Fruit fly (Drosophila melanogaster) whole organism, embryonic: ENCODE measurements around the gene CG43135.

Experiments
- Abd-B ChIP-seq: fragments of 200-800 bp; sonication (Bioruptor generic); optimal IDR thresholded peaks from 2 replicates; lab custom pipeline; 2018; ENCODE audit warnings: missing biosample characterization, mild to moderate bottlenecking, missing genetic modification characterization, moderate library complexity
- Aef1 ChIP-seq: fragments of 200-800 bp; sonication (Bioruptor generic); IDR thresholded peaks from 3 replicates; pipeline ENCODE4 v1.3.6; 2022; ENCODE audit warnings: missing biosample characterization, missing genetic modification characterization
- Atf-2 ChIP-seq: fragments of 200-800 bp; sonication (Bioruptor generic); optimal IDR thresholded peaks from 2 replicates; lab custom pipeline; 2016; ENCODE audit warnings: missing biosample characterization, missing genetic modification characterization
- CG11695 ChIP-seq: fragments of 200-800 bp; sonication (Bioruptor generic); IDR thresholded peaks from 3 replicates; pipeline ENCODE4 v1.3.6; 2022; ENCODE audit warnings: missing biosample characterization, missing genetic modification characterization
- CG14014 ChIP-seq: fragments of 200-800 bp; sonication (Bioruptor generic); IDR thresholded peaks from 2 replicates; pipeline ENCODE4 v1.3.6; 2022; ENCODE audit warnings: missing biosample characterization, missing genetic modification characterization
- CG16863 ChIP-seq: fragments of 200-800 bp; sonication (Bioruptor generic); optimal IDR thresholded peaks from 3 replicates; lab custom pipeline; 2016; ENCODE audit warnings: missing biosample characterization, missing genetic modification characterization
- CG18476 ChIP-seq: fragments of 200-800 bp; sonication (Bioruptor generic); optimal IDR thresholded peaks from 2 replicates; lab custom pipeline; 2016; ENCODE audit warnings: missing biosample characterization, mild to moderate bottlenecking, missing genetic modification characterization
- CG3163 ChIP-seq: fragments of 200-800 bp; sonication (Bioruptor generic); optimal IDR thresholded peaks from 3 replicates; lab custom pipeline; 2016; ENCODE audit warnings: missing biosample characterization, missing genetic modification characterization
- CG33213 ChIP-seq: fragments of 200-800 bp; sonication (Bioruptor generic); optimal IDR thresholded peaks from 3 replicates; lab custom pipeline; 2016; ENCODE audit warnings: missing biosample characterization, missing genetic modification characterization
- CG3838 ChIP-seq: fragments of 200-800 bp; sonication (Bioruptor generic); optimal IDR thresholded peaks from 3 replicates; lab custom pipeline; 2016; ENCODE audit warnings: missing biosample characterization, missing genetic modification characterization
- CG3995 ChIP-seq: fragments of 200-800 bp; sonication (Bioruptor generic); optimal IDR thresholded peaks from 3 replicates; lab custom pipeline; 2016; ENCODE audit warnings: missing biosample characterization, missing genetic modification characterization
- CG4328 ChIP-seq: fragments of 200-800 bp; sonication (Bioruptor generic); optimal IDR thresholded peaks from 3 replicates; lab custom pipeline; 2017; ENCODE audit warnings: missing biosample characterization, missing genetic modification reagents, missing genetic modification characterization
- CG4854 ChIP-seq: fragments of 200-800 bp; sonication (Bioruptor generic); optimal IDR thresholded peaks from 2 replicates; lab custom pipeline; 2016; ENCODE audit warnings: missing biosample characterization, missing genetic modification characterization, inconsistent platforms
- CG6791 ChIP-seq: fragments of 200-800 bp; sonication (Bioruptor generic); IDR thresholded peaks from 3 replicates; pipeline ENCODE4 v1.3.6; 2022; ENCODE audit warnings: missing biosample characterization, missing genetic modification characterization; ENCODE audit not compliant: partially characterized antibody
- CG7839 ChIP-seq: fragments of 200-800 bp; sonication (Bioruptor generic); optimal IDR thresholded peaks from 3 replicates; lab custom pipeline; 2018; ENCODE audit warnings: missing biosample characterization, mild to moderate bottlenecking, missing genetic modification characterization, moderate library complexity
- CG8281 ChIP-seq: fragments of 200-800 bp; sonication (Bioruptor generic); optimal IDR thresholded peaks from 2 replicates; lab custom pipeline; 2018; ENCODE audit warnings: missing biosample characterization, mild to moderate bottlenecking, missing genetic modification characterization, moderate library complexity
- CoRest ChIP-seq: fragments of 200-800 bp; sonication (Bioruptor generic); optimal IDR thresholded peaks from 3 replicates; lab custom pipeline; 2018; ENCODE audit warnings: missing biosample characterization, mild to moderate bottlenecking, missing genetic modification characterization, moderate library complexity
- Elba2 ChIP-seq: fragments of 200-800 bp; sonication (Bioruptor generic); optimal IDR thresholded peaks from 3 replicates; lab custom pipeline; 2016; ENCODE audit warnings: missing biosample characterization, missing genetic modification characterization
- Ets65A ChIP-seq: fragments of 200-800 bp; sonication (Bioruptor generic); peaks from one replicate; lab custom pipeline; 2016; ENCODE audit warnings: missing biosample characterization, missing genetic modification characterization
- Fer2 ChIP-seq: fragments of 200-800 bp; sonication (Bioruptor generic); optimal IDR thresholded peaks from 2 replicates; lab custom pipeline; 2018; ENCODE audit warnings: missing biosample characterization, mild to moderate bottlenecking, missing genetic modification characterization, moderate library complexity
- HHEX ChIP-seq: fragments of 200-800 bp; sonication (Bioruptor generic); optimal IDR thresholded peaks from 3 replicates; lab custom pipeline; 2017; ENCODE audit warnings: missing biosample characterization, mild to moderate bottlenecking, missing genetic modification characterization, missing genetic modification reagents
- HLH54F ChIP-seq: fragments of 200-800 bp; sonication (Bioruptor generic); optimal IDR thresholded peaks from 3 replicates; lab custom pipeline; 2016; ENCODE audit warnings: missing biosample characterization, missing genetic modification characterization
- Hr39 ChIP-seq: fragments of >200 bp; optimal IDR thresholded peaks from 2 replicates; lab custom pipeline; 2017
- Hsf ChIP-seq: fragments of 200-800 bp; sonication (Bioruptor generic); optimal IDR thresholded peaks from 3 replicates; lab custom pipeline; 2016; ENCODE audit warnings: missing biosample characterization, missing genetic modification characterization
- Neu2 ChIP-seq: fragments of 200-800 bp; sonication (Bioruptor generic); optimal IDR thresholded peaks from 3 replicates; lab custom pipeline; 2016; ENCODE audit warnings: missing biosample characterization, missing genetic modification characterization, borderline replicate concordance
- Oli ChIP-seq: fragments of 200-800 bp; sonication (Bioruptor generic); optimal IDR thresholded peaks from 2 replicates; lab custom pipeline; 2018; ENCODE audit warnings: missing biosample characterization, mild to moderate bottlenecking, missing genetic modification characterization, moderate library complexity
- Ptx1 ChIP-seq: fragments of 200-800 bp; sonication (Bioruptor generic); IDR thresholded peaks from 2 replicates; pipeline ENCODE4 v1.3.6; 2022; ENCODE audit warnings: missing biosample characterization, missing genetic modification characterization
- Sin3A ChIP-seq: fragments of >200 bp; optimal IDR thresholded peaks from 2 replicates; lab custom pipeline; 2018
- Six4 ChIP-seq: fragments of 200-800 bp; sonication (Bioruptor generic); optimal IDR thresholded peaks from 2 replicates; lab custom pipeline; 2016; ENCODE audit warnings: missing biosample characterization, missing genetic modification characterization
- Spps ChIP-seq: fragments of 200-800 bp; sonication (Bioruptor generic); optimal IDR thresholded peaks from 2 replicates; lab custom pipeline; 2018; ENCODE audit warnings: missing biosample characterization, mild to moderate bottlenecking, missing genetic modification characterization
- Trl ChIP-seq, 3 experiments: fragments of >200 bp in 2 of 3; fragments of 200-800 bp in 1 of 3; sonication (Bioruptor generic) in 1 of 3; optimal IDR thresholded peaks; 2 replicates in 1 of 3; 3 replicates in 2 of 3; lab custom pipeline; 2016 to 2017; ENCODE audit warnings: missing biosample characterization in 1 of 3, missing genetic modification characterization in 1 of 3
- chif ChIP-seq, 2 experiments: fragments of 200-800 bp; sonication (Bioruptor generic); optimal IDR thresholded peaks; 3 replicates each; lab custom pipeline; 2016; ENCODE audit warnings: missing biosample characterization in 2 of 2, missing genetic modification characterization in 2 of 2
- ci ChIP-seq: fragments of 200-800 bp; sonication (Bioruptor generic); IDR thresholded peaks from 3 replicates; pipeline ENCODE4 v1.3.6; 2022; ENCODE audit warnings: missing biosample characterization, missing genetic modification characterization
- crp ChIP-seq, 2 experiments: fragments of 200-800 bp; sonication (Bioruptor generic); optimal IDR thresholded peaks; 2 replicates in 1 of 2; 3 replicates in 1 of 2; lab custom pipeline; 2017; ENCODE audit warnings: missing biosample characterization in 2 of 2, missing genetic modification characterization in 2 of 2, mild to moderate bottlenecking in 1 of 2, moderate library complexity in 1 of 2
- dimm ChIP-seq: fragments of 200-800 bp; sonication (Bioruptor generic); IDR thresholded peaks from 2 replicates; pipeline ENCODE4 v1.3.6; 2022; ENCODE audit warnings: missing biosample characterization, missing genetic modification characterization
- en ChIP-seq: fragments of 200-800 bp; sonication (Bioruptor generic); optimal IDR thresholded peaks from 2 replicates; lab custom pipeline; 2016; ENCODE audit warnings: missing biosample characterization, missing genetic modification characterization
- fru ChIP-seq: fragments of >200 bp; optimal IDR thresholded peaks from 2 replicates; lab custom pipeline; 2017
- gcm ChIP-seq: fragments of 200-800 bp; sonication (Bioruptor generic); optimal IDR thresholded peaks from 2 replicates; lab custom pipeline; 2019; ENCODE audit warnings: missing biosample characterization, mild to moderate bottlenecking, missing genetic modification characterization, moderate library complexity
- grn ChIP-seq: fragments of 200-800 bp; sonication (Bioruptor generic); optimal IDR thresholded peaks from 3 replicates; lab custom pipeline; 2017; ENCODE audit warnings: missing biosample characterization, missing genetic modification characterization
- hbn ChIP-seq: fragments of 200-800 bp; sonication (Bioruptor generic); IDR thresholded peaks from 2 replicates; pipeline ENCODE4 v1.3.6; 2022; ENCODE audit warnings: missing biosample characterization, missing genetic modification characterization; ENCODE audit not compliant: partially characterized antibody
- hkb ChIP-seq, 2 experiments: fragments of 200-800 bp in 1 of 2; fragments of >200 bp in 1 of 2; sonication (Bioruptor generic) in 1 of 2; IDR thresholded peaks in 1 of 2; optimal IDR thresholded peaks in 1 of 2; 2 replicates each; pipeline versions ENCODE4 v1.3.6 to Lab custom; 2017 to 2022; ENCODE audit warnings: missing biosample characterization in 1 of 2, missing genetic modification characterization in 1 of 2
- jing ChIP-seq: fragments of 200-800 bp; sonication (Bioruptor generic); optimal IDR thresholded peaks from 2 replicates; lab custom pipeline; 2018; ENCODE audit warnings: missing biosample characterization, mild to moderate bottlenecking, missing genetic modification characterization
- lbe ChIP-seq: fragments of 200-800 bp; sonication (Bioruptor generic); optimal IDR thresholded peaks from 2 replicates; lab custom pipeline; 2016; ENCODE audit warnings: missing biosample characterization, mild to moderate bottlenecking, missing genetic modification characterization
- pnt ChIP-seq: fragments of 200-800 bp; sonication (Bioruptor generic); optimal IDR thresholded peaks from 3 replicates; lab custom pipeline; 2016; ENCODE audit warnings: missing biosample characterization, missing genetic modification characterization
- sens-2 ChIP-seq: fragments of 200-800 bp; sonication (Bioruptor generic); IDR thresholded peaks from 2 replicates; pipeline ENCODE4 v1.3.6; 2022; ENCODE audit warnings: missing biosample characterization, missing genetic modification characterization
- sima ChIP-seq: fragments of 200-800 bp; sonication (Bioruptor generic); optimal IDR thresholded peaks from 2 replicates; lab custom pipeline; 2016; ENCODE audit warnings: missing biosample characterization, missing genetic modification characterization
- sna ChIP-seq: fragments of 200-800 bp; sonication (Bioruptor generic); IDR thresholded peaks from 2 replicates; pipeline ENCODE4 v1.3.6; 2022; ENCODE audit warnings: missing biosample characterization, missing genetic modification characterization; ENCODE audit not compliant: partially characterized antibody
- stwl ChIP-seq: fragments of 200-800 bp; sonication (Bioruptor generic); optimal IDR thresholded peaks from 3 replicates; lab custom pipeline; 2018; ENCODE audit warnings: missing biosample characterization, mild to moderate bottlenecking, missing genetic modification characterization, moderate library complexity
- unc-4 ChIP-seq: fragments of 200-800 bp; sonication (Bioruptor generic); IDR thresholded peaks from 2 replicates; pipeline ENCODE4 v1.3.6; 2022; ENCODE audit warnings: missing biosample characterization, missing genetic modification characterization; ENCODE audit not compliant: partially characterized antibody
- wdn ChIP-seq: fragments of 200-800 bp; sonication (Bioruptor generic); IDR thresholded peaks from 2 replicates; pipeline ENCODE4 v1.3.6; 2022; ENCODE audit warnings: missing biosample characterization, missing genetic modification characterization
- yki ChIP-seq: fragments of >200 bp; optimal IDR thresholded peaks from 3 replicates; lab custom pipeline; 2018
- zfh1 ChIP-seq: fragments of 200-800 bp; sonication (Bioruptor generic); IDR thresholded peaks from 3 replicates; pipeline ENCODE4 v1.3.6; 2022; ENCODE audit warnings: missing biosample characterization, missing genetic modification characterization

CG43135 gene

DNA sequence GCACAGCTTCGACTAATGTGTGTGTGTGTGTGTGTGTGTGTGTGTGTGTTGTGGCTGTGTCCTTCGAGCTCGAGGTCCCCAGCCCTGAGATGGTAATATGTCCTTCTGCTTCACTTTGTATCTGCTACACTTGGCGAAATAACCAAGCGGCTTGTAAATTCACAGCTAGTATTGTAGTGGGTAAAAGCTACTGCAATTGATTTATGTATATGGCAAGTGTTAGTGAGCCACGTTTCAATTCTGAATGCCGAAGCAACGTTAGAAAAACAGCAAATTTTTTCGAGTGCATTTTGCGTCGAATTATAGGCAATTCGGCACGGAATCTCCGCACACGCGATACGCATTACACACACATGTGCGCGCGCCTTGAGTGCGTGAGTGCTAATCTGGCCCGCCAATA, 14.5 kb downstream of the CG43135 start (continued):
- TF ChIP-seq crp (GFP tag; optimal IDR thresholded peaks at IDR 0.05; lab: Kevin White, UChicago) (no peak), HLH54F (GFP tag; lab: Kevin White, UChicago) (peak; percentile 19), CG11695 (GFP tag; lab: Robert Waterston, UW) (no peak), CG3995 (GFP tag; lab: Kevin White, UChicago) (no peak), sima (GFP tag; lab: Kevin White, UChicago) (no peak), ci (GFP tag; lab: Robert Waterston, UW) (peak; percentile 71; the same call in 2 of the 3 replicates), zfh1 (GFP tag; lab: Robert Waterston, UW) (peak; percentile 60; the same call in 2 of the 3 replicates), CG6791 (no peak), yki (no peak), Ets65A (GFP tag; lab: Kevin White, UChicago) (peak; percentile 95), Fer2 (tag; lab: Kevin White, UChicago) (no peak), Oli (tag; lab: Kevin White, UChicago) (peak; percentile 52), HHEX (GFP tag; lab: Kevin White, UChicago) (peak; percentile 45), CG4854 (GFP tag; lab: Kevin White, UChicago) (no peak), Aef1 (0 out of 3 replicates have a peak, but pooled peaks have one; percentile 23), Spps (no peak), hbn (GFP tag; lab: Robert Waterston, UW) (no peak), Sin3A (no peak), CG3163 (GFP tag; lab: Kevin White, UChicago) (no peak), CG14014 (GFP tag; lab: Robert Waterston, UW) (0 out of 2 replicates have a peak, but pooled peaks have one; percentile 38), Elba2 (GFP tag; lab: Kevin White, UChicago) (no peak), CG16863 (peak; percentile 7), unc-4 (GFP tag; lab: Robert Waterston, UW) (no peak), sens-2 (GFP tag; lab: Robert Waterston, UW) (no peak), Atf-2 (GFP tag; lab: Kevin White, UChicago) (peak; percentile 1), Abd-B (GFP tag; lab: Kevin White, UChicago) (peak; percentile 26), Hr39 (lab: Kevin White, UChicago) (no peak), en (GFP tag; lab: Kevin White, UChicago) (no peak), gcm (GFP tag; lab: Kevin White, UChicago) (no peak), lbe (GFP tag; lab: Kevin White, UChicago) (no peak), grn (no peak), CG33213 (GFP tag; lab: Kevin White, UChicago) (no peak), CoRest (tag; lab: Kevin White, UChicago) (peak; percentile 55), sna (no peak), hkb (optimal IDR thresholded peaks at IDR 0.05; lab: Kevin White, UChicago) (no peak), hkb (GFP tag; IDR thresholded peaks at IDR 0.05; lab: Robert Waterston, UW) (peak; percentile 44; the same call in 1 of the 2 replicates), CG3838 (GFP tag; lab: Kevin White, UChicago) (no peak), CG8281 (tag; lab: Kevin White, UChicago) (no peak), wdn (GFP tag; lab: Robert Waterston, UW) (no peak), Hsf (GFP tag; lab: Kevin White, UChicago) (peak; percentile 38), fru (no peak), stwl (tag; lab: Kevin White, UChicago) (no peak), Trl (optimal IDR thresholded peaks at IDR 0.05; lab: Kevin White, UChicago) (no peak), Trl (GFP tag; optimal IDR thresholded peaks at IDR 0.05; lab: Kevin White, UChicago) (peak; percentile 28), dimm (no peak), CG4328 (GFP tag; lab: Kevin White, UChicago) (no peak), Ptx1 (peak; percentile 47; the same call in 1 of the 2 replicates), Neu2 (GFP tag; lab: Kevin White, UChicago) (no peak), chif (GFP tag; optimal IDR thresholded peaks at IDR 0.05; lab: Kevin White, UChicago) (peak in 1 of 2 experiments; percentile 47), CG18476 (GFP tag; lab: Kevin White, UChicago) (no peak), Six4 (GFP tag; lab: Kevin White, UChicago) (peak; percentile 16), jing (GFP tag; lab: Kevin White, UChicago) (peak; percentile 44), pnt (GFP tag; lab: Kevin White, UChicago) (peak; percentile 35), CG7839 (tag; lab: Kevin White, UChicago) (peak; percentile 68)
